Fruit fly (Drosophila melanogaster) whole organism: ENCODE measurements around the gene CG10694.

ENCODE experiments used
- CG8478 ChIP-seq: fragments of >200 bp; optimal IDR thresholded peaks from 2 replicates; lab custom pipeline; 2018; ENCODE audit warnings: inconsistent platforms
- Dll ChIP-seq: fragments of >200 bp; optimal IDR thresholded peaks from 2 replicates; lab custom pipeline; 2017
- EcR ChIP-seq, 2 experiments: fragments of >200 bp; optimal IDR thresholded peaks; 2 replicates each; lab custom pipeline; 2017; ENCODE audit warnings: missing biosample characterization in 2 of 2, missing genetic modification characterization in 2 of 2, missing genetic modification reagents in 2 of 2
- pan ChIP-seq: fragments of >200 bp; optimal IDR thresholded peaks from 2 replicates; lab custom pipeline; 2017
- psq ChIP-seq: fragments of >200 bp; optimal IDR thresholded peaks from 2 replicates; lab custom pipeline; 2017
- usp ChIP-seq: fragments of >200 bp; optimal IDR thresholded peaks from 2 replicates; lab custom pipeline; 2017; ENCODE audit warnings: missing biosample characterization, missing genetic modification characterization, mixed read lengths

Gene CG10694

dm6 chr3R:24116180-24116579, 9.0 kb downstream of the CG10694 start, which contains the start of gene CG13607:
Gene CG13607 (minus strand): TSS chr3R:24116322.
- TF ChIP-seq psq (lab: Kevin White, UChicago): no peak
- no peak for TF ChIP-seq Dll (lab: Kevin White, UChicago)
- TF ChIP-seq EcR (GFP tag; optimal IDR thresholded peaks at IDR 0.05; lab: Kevin White, UChicago): no peak
- no peak for TF ChIP-seq pan (lab: Kevin White, UChicago)
- TF ChIP-seq CG8478 (lab: Kevin White, UChicago): no peak
- no peak for TF ChIP-seq usp (GFP tag; lab: Kevin White, UChicago)

- TF ChIP-seq CG8478 (lab: Kevin White, UChicago) (no peak), psq (lab: Kevin White, UChicago) (no peak), Dll (lab: Kevin White, UChicago) (no peak), usp (GFP tag; lab: Kevin White, UChicago) (no peak), pan (lab: Kevin White, UChicago) (no peak), EcR (GFP tag; optimal IDR thresholded peaks at IDR 0.05; lab: Kevin White, UChicago) (no peak)
These were observed 9.8 kb downstream of the CG10694 start for dm6 chr3R:24116972-24117371.

- TF ChIP-seq EcR (GFP tag; optimal IDR thresholded peaks at IDR 0.05; lab: Kevin White, UChicago): no peak
- no peak for TF ChIP-seq pan (lab: Kevin White, UChicago)
- TF ChIP-seq CG8478 (lab: Kevin White, UChicago): no peak
- TF ChIP-seq Dll (lab: Kevin White, UChicago): no peak
- no peak for TF ChIP-seq usp (GFP tag; lab: Kevin White, UChicago)
- TF ChIP-seq psq (lab: Kevin White, UChicago): no peak
These were observed 14.5 kb downstream of the CG10694 start for dm6 chr3R:24121669-24122068.

dm6 chr3R:24122369-24122768, 15.2 kb downstream of the CG10694 start:
- TF ChIP-seq CG8478 (lab: Kevin White, UChicago) (no peak), EcR (GFP tag; optimal IDR thresholded peaks at IDR 0.05; lab: Kevin White, UChicago) (no peak), psq (lab: Kevin White, UChicago) (no peak), usp (GFP tag; lab: Kevin White, UChicago) (no peak), pan (lab: Kevin White, UChicago) (no peak), Dll (lab: Kevin White, UChicago) (no peak)

dm6 chr3R:24130080-24130479, 22.9 kb downstream of the CG10694 start, which contains the start of the genes GatB and Tsc1:
Gene GatB (minus strand): TSS chr3R:24130255.
Gene Tsc1 (plus strand): TSS chr3R:24130307.
- TF ChIP-seq usp (GFP tag; lab: Kevin White, UChicago): no peak
- TF ChIP-seq EcR (GFP tag; optimal IDR thresholded peaks at IDR 0.05; lab: Kevin White, UChicago): no peak
- no peak for TF ChIP-seq CG8478 (lab: Kevin White, UChicago)
- no peak for TF ChIP-seq Dll (lab: Kevin White, UChicago)
- TF ChIP-seq psq (lab: Kevin White, UChicago): no peak
- TF ChIP-seq pan (lab: Kevin White, UChicago): no peak

- no peak for TF ChIP-seq usp (GFP tag; lab: Kevin White, UChicago)
- no peak for TF ChIP-seq psq (lab: Kevin White, UChicago)
- no peak for TF ChIP-seq EcR (GFP tag; optimal IDR thresholded peaks at IDR 0.05; lab: Kevin White, UChicago)
- TF ChIP-seq Dll (lab: Kevin White, UChicago): no peak
- TF ChIP-seq pan (lab: Kevin White, UChicago): no peak
These were observed 27.4 kb downstream of the CG10694 start, which contains the start of gene Sec10 for dm6 chr3R:24134580-24134979. Gene Sec10 (plus strand): TSS chr3R:24134831.

- TF ChIP-seq usp (GFP tag; lab: Kevin White, UChicago): no peak
- no peak for TF ChIP-seq psq (lab: Kevin White, UChicago)
- TF ChIP-seq EcR (GFP tag; optimal IDR thresholded peaks at IDR 0.05; lab: Kevin White, UChicago): no peak
- TF ChIP-seq pan (lab: Kevin White, UChicago): no peak
- no peak for TF ChIP-seq Dll (lab: Kevin White, UChicago)
- TF ChIP-seq CG8478 (lab: Kevin White, UChicago): no peak
These were observed 30.2 kb downstream of the CG10694 start, which contains the start of gene Npc2f for dm6 chr3R:24137311-24137945. Gene Npc2f (plus strand): TSS chr3R:24137895.

- no peak for TF ChIP-seq EcR (GFP tag; optimal IDR thresholded peaks at IDR 0.05; lab: Kevin White, UChicago)
- TF ChIP-seq usp (GFP tag; lab: Kevin White, UChicago): no peak
- no peak for TF ChIP-seq CG8478 (lab: Kevin White, UChicago)
- TF ChIP-seq Dll (lab: Kevin White, UChicago): no peak
- TF ChIP-seq psq (lab: Kevin White, UChicago): no peak
- no peak for TF ChIP-seq pan (lab: Kevin White, UChicago)
These were observed 31.6 kb downstream of the CG10694 start for dm6 chr3R:24138478-24139455.

- TF ChIP-seq usp (GFP tag; lab: Kevin White, UChicago): no peak
- TF ChIP-seq CG8478 (lab: Kevin White, UChicago): no peak
- TF ChIP-seq EcR (GFP tag; optimal IDR thresholded peaks at IDR 0.05; lab: Kevin White, UChicago): no peak
- TF ChIP-seq Dll (lab: Kevin White, UChicago): no peak
- TF ChIP-seq psq (lab: Kevin White, UChicago): no peak
- no peak for TF ChIP-seq pan (lab: Kevin White, UChicago)
These were observed 32.5 kb downstream of the CG10694 start for dm6 chr3R:24139646-24140130.

dm6 chr3R:24141013-24141592, 33.9 kb downstream of the CG10694 start, which contains the start of gene Kal1:
Gene Kal1 (plus strand): TSS chr3R:24141395.
- TF ChIP-seq Dll (lab: Kevin White, UChicago) (peak; percentile 73), EcR (GFP tag; optimal IDR thresholded peaks at IDR 0.05; lab: Kevin White, UChicago) (no peak), usp (GFP tag; lab: Kevin White, UChicago) (no peak), CG8478 (lab: Kevin White, UChicago) (no peak), psq (lab: Kevin White, UChicago) (no peak), pan (lab: Kevin White, UChicago) (no peak)
